Fruit fly (Drosophila melanogaster) whole organism, embryonic: ENCODE data around the gene CG34242.
A peak's percentile ranks its signal among the peaks of the same experiment; 100 is the strongest.

ENCODE experiments used
- Asciz ChIP-seq: fragments of 200-800 bp; sonication (Bioruptor generic); optimal IDR thresholded peaks from 2 replicates; lab custom pipeline; 2017; ENCODE audit warnings: missing biosample characterization, mild to moderate bottlenecking, missing genetic modification characterization, missing genetic modification reagents
- Atf3 ChIP-seq: fragments of 200-800 bp; sonication (Bioruptor generic); optimal IDR thresholded peaks from 3 replicates; lab custom pipeline; 2016; ENCODE audit warnings: missing biosample characterization, missing genetic modification characterization
- CG10267 ChIP-seq: fragments of 200-800 bp; sonication (Bioruptor generic); optimal IDR thresholded peaks from 2 replicates; lab custom pipeline; 2018; ENCODE audit warnings: missing biosample characterization, mild to moderate bottlenecking, missing genetic modification characterization, moderate library complexity
- CG10431 ChIP-seq: fragments of 200-800 bp; sonication (Bioruptor generic); optimal IDR thresholded peaks from 3 replicates; lab custom pipeline; 2018; ENCODE audit warnings: missing biosample characterization, mild to moderate bottlenecking, missing genetic modification characterization
- CG12104 ChIP-seq: fragments of 200-800 bp; sonication (Bioruptor generic); optimal IDR thresholded peaks from 3 replicates; lab custom pipeline; 2016; ENCODE audit warnings: missing biosample characterization, missing genetic modification characterization
- CG12744 ChIP-seq: fragments of 200-800 bp; sonication (Bioruptor generic); optimal IDR thresholded peaks from 2 replicates; lab custom pipeline; 2016; ENCODE audit warnings: missing biosample characterization, missing genetic modification characterization
- CG14710 ChIP-seq: fragments of 200-800 bp; sonication (Bioruptor generic); optimal IDR thresholded peaks from 3 replicates; lab custom pipeline; 2019; ENCODE audit warnings: missing biosample characterization, mild to moderate bottlenecking, missing genetic modification characterization, moderate library complexity
- CG15011 ChIP-seq: fragments of 200-800 bp; sonication (Bioruptor generic); optimal IDR thresholded peaks from 3 replicates; lab custom pipeline; 2018; ENCODE audit warnings: missing biosample characterization, mild to moderate bottlenecking, missing genetic modification characterization
- CG15073 ChIP-seq: fragments of 200-800 bp; sonication (Bioruptor generic); optimal IDR thresholded peaks from 2 replicates; lab custom pipeline; 2016; ENCODE audit warnings: missing biosample characterization, missing genetic modification characterization
- CG16779 ChIP-seq: fragments of 200-800 bp; sonication (Bioruptor generic); IDR thresholded peaks from 2 replicates; pipeline ENCODE4 v1.3.6; 2022; ENCODE audit warnings: missing biosample characterization, missing genetic modification characterization
- CG17912 ChIP-seq: fragments of 200-800 bp; sonication (Bioruptor generic); optimal IDR thresholded peaks from 2 replicates; lab custom pipeline; 2018; ENCODE audit warnings: missing biosample characterization, mild to moderate bottlenecking, missing genetic modification characterization
- CG2120 ChIP-seq: fragments of 200-800 bp; sonication (Bioruptor generic); optimal IDR thresholded peaks from 3 replicates; lab custom pipeline; 2016; ENCODE audit warnings: missing biosample characterization, missing genetic modification characterization
- CG2678 ChIP-seq: fragments of 200-800 bp; sonication (Bioruptor generic); optimal IDR thresholded peaks from 3 replicates; lab custom pipeline; 2019; ENCODE audit warnings: missing biosample characterization, mild to moderate bottlenecking, missing genetic modification characterization, moderate library complexity
- CG4617 ChIP-seq: fragments of 200-800 bp; sonication (Bioruptor generic); optimal IDR thresholded peaks from 3 replicates; lab custom pipeline; 2016; ENCODE audit warnings: missing biosample characterization, missing genetic modification characterization, borderline replicate concordance
- CG6254 ChIP-seq: fragments of 200-800 bp; sonication (Bioruptor generic); optimal IDR thresholded peaks from 3 replicates; lab custom pipeline; 2017; ENCODE audit warnings: mild to moderate bottlenecking, missing biosample characterization, missing genetic modification reagents, missing genetic modification characterization
- CG6272 ChIP-seq: fragments of 200-800 bp; sonication (Bioruptor generic); IDR thresholded peaks from 2 replicates; pipeline ENCODE4 v1.3.6; 2022; ENCODE audit warnings: missing biosample characterization, missing genetic modification characterization
- CG6654 ChIP-seq: fragments of 200-800 bp; sonication (Bioruptor generic); optimal IDR thresholded peaks from 2 replicates; lab custom pipeline; 2017; ENCODE audit warnings: missing biosample characterization, mild to moderate bottlenecking, missing genetic modification characterization
- CG6813 ChIP-seq: fragments of 200-800 bp; sonication (Bioruptor generic); optimal IDR thresholded peaks from 2 replicates; lab custom pipeline; 2017; ENCODE audit warnings: missing biosample characterization, missing genetic modification characterization, mild to moderate bottlenecking, moderate library complexity, missing genetic modification reagents
- Chrac-16 ChIP-seq: fragments of 200-800 bp; sonication (Bioruptor generic); optimal IDR thresholded peaks from 3 replicates; lab custom pipeline; 2016; ENCODE audit warnings: missing biosample characterization, missing genetic modification characterization
- Dek ChIP-seq: fragments of 200-800 bp; sonication (Bioruptor generic); optimal IDR thresholded peaks from 3 replicates; lab custom pipeline; 2019; ENCODE audit warnings: missing biosample characterization, mild to moderate bottlenecking, missing genetic modification characterization, moderate library complexity
- E2f2 ChIP-seq: fragments of 200-800 bp; sonication (Bioruptor generic); IDR thresholded peaks from 2 replicates; pipeline ENCODE4 v1.3.6; 2022; ENCODE audit warnings: missing biosample characterization, missing genetic modification characterization
- HHEX ChIP-seq: fragments of 200-800 bp; sonication (Bioruptor generic); optimal IDR thresholded peaks from 3 replicates; lab custom pipeline; 2017; ENCODE audit warnings: missing biosample characterization, mild to moderate bottlenecking, missing genetic modification characterization, missing genetic modification reagents
- Hand ChIP-seq: fragments of 200-800 bp; sonication (Bioruptor generic); optimal IDR thresholded peaks from 2 replicates; lab custom pipeline; 2017; ENCODE audit warnings: mild to moderate bottlenecking, missing biosample characterization, missing genetic modification reagents, missing genetic modification characterization
- Myb ChIP-seq: fragments of 200-800 bp; sonication (Bioruptor generic); optimal IDR thresholded peaks from 2 replicates; lab custom pipeline; 2016; ENCODE audit warnings: missing biosample characterization, missing genetic modification characterization
- NFAT ChIP-seq: fragments of 200-800 bp; sonication (Bioruptor generic); IDR thresholded peaks from 2 replicates; pipeline ENCODE4 v1.3.6; 2022; ENCODE audit warnings: missing biosample characterization, missing genetic modification characterization
- NfI ChIP-seq: fragments of 200-800 bp; sonication (Bioruptor generic); optimal IDR thresholded peaks from 3 replicates; lab custom pipeline; 2018; ENCODE audit warnings: missing biosample characterization, mild to moderate bottlenecking, missing genetic modification characterization, moderate library complexity
- Oaz ChIP-seq: fragments of 200-800 bp; sonication (Bioruptor generic); IDR thresholded peaks from 2 replicates; pipeline ENCODE4 v1.3.6; 2022; ENCODE audit warnings: missing biosample characterization, missing genetic modification characterization
- Ptx1 ChIP-seq: fragments of 200-800 bp; sonication (Bioruptor generic); IDR thresholded peaks from 2 replicates; pipeline ENCODE4 v1.3.6; 2022; ENCODE audit warnings: missing biosample characterization, missing genetic modification characterization
- Scr ChIP-seq: fragments of 200-800 bp; sonication (Bioruptor generic); IDR thresholded peaks from 2 replicates; pipeline ENCODE4 v1.3.6; 2022; ENCODE audit warnings: missing biosample characterization, missing genetic modification characterization; ENCODE audit not compliant: partially characterized antibody
- Ssrp ChIP-seq: fragments of 200-800 bp; sonication (Bioruptor generic); optimal IDR thresholded peaks from 2 replicates; lab custom pipeline; 2018; ENCODE audit warnings: missing biosample characterization, mild to moderate bottlenecking, missing genetic modification characterization, moderate library complexity
- ac ChIP-seq: fragments of 200-800 bp; sonication (Bioruptor generic); optimal IDR thresholded peaks from 3 replicates; lab custom pipeline; 2017; ENCODE audit warnings: missing biosample characterization, mild to moderate bottlenecking, missing genetic modification characterization
- ato ChIP-seq: fragments of 200-800 bp; sonication (Bioruptor generic); IDR thresholded peaks from 2 replicates; pipeline ENCODE4 v1.3.6; 2022; ENCODE audit warnings: missing biosample characterization, missing genetic modification characterization; ENCODE audit not compliant: partially characterized antibody
- bigmax ChIP-seq: fragments of 200-800 bp; sonication (Bioruptor generic); optimal IDR thresholded peaks from 2 replicates; lab custom pipeline; 2018; ENCODE audit warnings: missing biosample characterization, mild to moderate bottlenecking, missing genetic modification characterization
- btn ChIP-seq: fragments of 200-800 bp; sonication (Bioruptor generic); optimal IDR thresholded peaks from 2 replicates; lab custom pipeline; 2016; ENCODE audit warnings: missing biosample characterization, missing genetic modification characterization
- chm ChIP-seq: fragments of 200-800 bp; sonication (Bioruptor generic); IDR thresholded peaks from 2 replicates; pipeline ENCODE4 v1.3.6; 2022; ENCODE audit warnings: missing biosample characterization, missing genetic modification characterization
- crol ChIP-seq: fragments of 200-800 bp; sonication (Bioruptor generic); IDR thresholded peaks from 2 replicates; pipeline ENCODE4 v1.3.6; 2022; ENCODE audit warnings: missing biosample characterization, missing genetic modification characterization
- dati ChIP-seq: fragments of 200-800 bp; sonication (Bioruptor generic); IDR thresholded peaks from 2 replicates; pipeline ENCODE4 v1.3.6; 2022; ENCODE audit warnings: missing biosample characterization, missing genetic modification characterization
- ftz-f1 ChIP-seq: fragments of 200-800 bp; sonication (Bioruptor generic); optimal IDR thresholded peaks from 2 replicates; lab custom pipeline; 2016; ENCODE audit warnings: missing biosample characterization, missing genetic modification characterization
- her ChIP-seq: fragments of 200-800 bp; sonication (Bioruptor generic); optimal IDR thresholded peaks from 2 replicates; lab custom pipeline; 2016; ENCODE audit warnings: missing biosample characterization, missing genetic modification characterization
- insv ChIP-seq, 2 experiments: fragments of 200-800 bp; sonication (Bioruptor generic); optimal IDR thresholded peaks; 3 replicates each; lab custom pipeline; 2016 to 2018; ENCODE audit warnings: missing biosample characterization in 2 of 2, missing genetic modification characterization in 2 of 2
- jigr1 ChIP-seq: fragments of 200-800 bp; sonication (Bioruptor generic); IDR thresholded peaks from 3 replicates; pipeline ENCODE4 v1.3.6; 2022; ENCODE audit warnings: missing biosample characterization, missing genetic modification characterization
- lov ChIP-seq, 2 experiments: fragments of 200-800 bp in 1 of 2; fragments of >200 bp in 1 of 2; sonication (Bioruptor generic) in 1 of 2; IDR thresholded peaks in 1 of 2; optimal IDR thresholded peaks in 1 of 2; 2 replicates in 1 of 2; 3 replicates in 1 of 2; pipeline versions ENCODE4 v1.3.6 to Lab custom; 2017 to 2022; ENCODE audit warnings: missing biosample characterization in 1 of 2, missing genetic modification characterization in 1 of 2
- nerfin-2 ChIP-seq: fragments of 200-800 bp; sonication (Bioruptor generic); IDR thresholded peaks from 2 replicates; pipeline ENCODE4 v1.3.6; 2022; ENCODE audit warnings: missing biosample characterization, missing genetic modification characterization; ENCODE audit not compliant: partially characterized antibody
- p53 ChIP-seq: fragments of 200-800 bp; sonication (Bioruptor generic); optimal IDR thresholded peaks from 2 replicates; lab custom pipeline; 2016; ENCODE audit warnings: missing biosample characterization, missing genetic modification characterization
- sens-2 ChIP-seq: fragments of 200-800 bp; sonication (Bioruptor generic); IDR thresholded peaks from 2 replicates; pipeline ENCODE4 v1.3.6; 2022; ENCODE audit warnings: missing biosample characterization, missing genetic modification characterization
- seq ChIP-seq: fragments of 200-800 bp; sonication (Bioruptor generic); IDR thresholded peaks from 2 replicates; pipeline ENCODE4 v1.3.6; 2022; ENCODE audit warnings: missing biosample characterization, missing genetic modification characterization
- sna ChIP-seq: fragments of 200-800 bp; sonication (Bioruptor generic); IDR thresholded peaks from 2 replicates; pipeline ENCODE4 v1.3.6; 2022; ENCODE audit warnings: missing biosample characterization, missing genetic modification characterization; ENCODE audit not compliant: partially characterized antibody
- trem ChIP-seq: fragments of 200-800 bp; optimal IDR thresholded peaks from 3 replicates; lab custom pipeline; 2019; ENCODE audit warnings: missing biosample characterization, mild to moderate bottlenecking, missing genetic modification characterization, moderate library complexity
- vfl ChIP-seq: fragments of 200-800 bp; sonication (Bioruptor generic); optimal IDR thresholded peaks from 2 replicates; lab custom pipeline; 2016; ENCODE audit warnings: missing biosample characterization, missing genetic modification characterization
- wek ChIP-seq: fragments of 200-800 bp; sonication (Bioruptor generic); optimal IDR thresholded peaks from 3 replicates; lab custom pipeline; 2018; ENCODE audit warnings: missing biosample characterization, mild to moderate bottlenecking, missing genetic modification characterization, moderate library complexity
- zfh1 ChIP-seq: fragments of 200-800 bp; sonication (Bioruptor generic); IDR thresholded peaks from 3 replicates; pipeline ENCODE4 v1.3.6; 2022; ENCODE audit warnings: missing biosample characterization, missing genetic modification characterization

The CG34242 gene

dm6 chr3L:12537123-12537522, 3.3 kb downstream of the CG34242 start, which contains the start of gene CG4069 (continued):
- TF ChIP-seq Oaz (GFP tag; lab: Robert Waterston, UW) (no peak), zfh1 (GFP tag; lab: Robert Waterston, UW) (no peak), crol (no peak), seq (GFP tag; lab: Robert Waterston, UW) (no peak), NfI (GFP tag; lab: Kevin White, UChicago) (no peak), CG16779 (GFP tag; lab: Robert Waterston, UW) (no peak), Atf3 (GFP tag; lab: Kevin White, UChicago) (no peak), dati (GFP tag; lab: Robert Waterston, UW) (no peak), E2f2 (GFP tag; lab: Robert Waterston, UW) (peak; percentile 95), ftz-f1 (GFP tag; lab: Kevin White, UChicago) (no peak), CG6813 (GFP tag; lab: Kevin White, UChicago) (no peak), ato (GFP tag; lab: Robert Waterston, UW) (no peak), CG10431 (GFP tag; lab: Kevin White, UChicago) (no peak), CG4617 (GFP tag; lab: Kevin White, UChicago) (peak; percentile 26), sna (GFP tag; lab: Robert Waterston, UW) (no peak), CG2120 (no peak), btn (GFP tag; lab: Kevin White, UChicago) (no peak), CG6654 (GFP tag; lab: Kevin White, UChicago) (no peak), vfl (GFP tag; lab: Kevin White, UChicago) (no peak), Myb (GFP tag; lab: Kevin White, UChicago) (peak; percentile 90), Scr (GFP tag; lab: Robert Waterston, UW) (no peak), chm (no peak), CG14710 (no peak), lov (optimal IDR thresholded peaks at IDR 0.05; lab: Kevin White, UChicago) (no peak), lov (GFP tag; IDR thresholded peaks at IDR 0.05; lab: Robert Waterston, UW) (no peak), nerfin-2 (no peak), CG17912 (GFP tag; lab: Kevin White, UChicago) (no peak), NFAT (no peak), CG15011 (GFP tag; lab: Kevin White, UChicago) (no peak), Dek (no peak), p53 (no peak), Ssrp (no peak), CG12744 (GFP tag; lab: Kevin White, UChicago) (no peak), jigr1 (GFP tag; lab: Robert Waterston, UW) (no peak), CG6254 (GFP tag; lab: Kevin White, UChicago) (no peak), her (peak; percentile 99), bigmax (GFP tag; lab: Kevin White, UChicago) (no peak), Chrac-16 (GFP tag; lab: Kevin White, UChicago) (no peak), Hand (no peak), CG15073 (no peak), CG10267 (tag; lab: Kevin White, UChicago) (peak; percentile 40), HHEX (GFP tag; lab: Kevin White, UChicago) (no peak), sens-2 (GFP tag; lab: Robert Waterston, UW) (no peak), CG6272 (no peak), CG2678 (tag; lab: Kevin White, UChicago) (no peak), trem (peak; percentile 36), Ptx1 (no peak), wek (GFP tag; lab: Kevin White, UChicago) (no peak), ac (GFP tag; lab: Kevin White, UChicago) (no peak), Asciz (no peak), CG12104 (GFP tag; lab: Kevin White, UChicago) (no peak), insv (GFP tag; optimal IDR thresholded peaks at IDR 0.05; lab: Kevin White, UChicago) (no peak)
